Fruit fly (Drosophila melanogaster): ENCODE measurements around the gene Set8.

Set8 gene

dm6 chr3R:14327472-14328104 is 11.8 kb downstream of the Set8 start, which contains the start of gene spn-B (continued):
- TF ChIP-seq Elba2 (GFP tag; optimal IDR thresholded peaks at IDR 0.05) (peak; percentile 7), CG3281 (GFP tag; optimal IDR thresholded peaks at IDR 0.05) (peak; percentile 80), Chrac-16 (GFP tag; optimal IDR thresholded peaks at IDR 0.05) (peak; percentile 57), CG16863 (GFP tag; optimal IDR thresholded peaks at IDR 0.05) (peak; percentile 45), CG18262 (tag; optimal IDR thresholded peaks at IDR 0.05) (peak; percentile 83), zf30C (GFP tag; optimal IDR thresholded peaks at IDR 0.05) (no peak), chm (GFP tag; IDR thresholded peaks at IDR 0.05) (peak; percentile 66; the same call in 1 of the 2 replicates), CG10147 (GFP tag; optimal IDR thresholded peaks at IDR 0.05) (peak; percentile 70), stwl (tag; optimal IDR thresholded peaks at IDR 0.05) (peak; percentile 19), sug (tag; optimal IDR thresholded peaks at IDR 0.05) (peak; percentile 57), Max (GFP tag; optimal IDR thresholded peaks at IDR 0.05) (peak; percentile 74), CG9437 (GFP tag; optimal IDR thresholded peaks at IDR 0.05) (peak; percentile 67), CG16815 (GFP tag; optimal IDR thresholded peaks at IDR 0.05) (peak; percentile 57), CG34376 (GFP tag; optimal IDR thresholded peaks at IDR 0.05) (peak; percentile 75), pb (GFP tag; optimal IDR thresholded peaks at IDR 0.05) (peak; percentile 49), B-H2 (GFP tag; optimal IDR thresholded peaks at IDR 0.05) (peak; percentile 70), CG3847 (GFP tag; IDR thresholded peaks at IDR 0.05) (peak; percentile 48), dm (GFP tag; optimal IDR thresholded peaks at IDR 0.05) (no peak), Vsx1 (GFP tag; optimal IDR thresholded peaks at IDR 0.05) (peak; percentile 92), Camta (GFP tag; optimal IDR thresholded peaks at IDR 0.05) (peak; percentile 40), CG34422 (GFP tag; IDR thresholded peaks at IDR 0.05) (peak; percentile 49; the same call in 1 of the 3 replicates), gfzf (GFP tag; optimal IDR thresholded peaks at IDR 0.05) (no peak), CG9609 (GFP tag; optimal IDR thresholded peaks at IDR 0.05) (peak; percentile 2), CG16813 (GFP tag; IDR thresholded peaks at IDR 0.05; ENCODE audit: partially characterized antibody) (0 out of 3 replicates have a peak, but pooled peaks have one; percentile 11), CG10462 (GFP tag; optimal IDR thresholded peaks at IDR 0.05) (peak; percentile 69), CG17385 (GFP tag; optimal IDR thresholded peaks at IDR 0.05) (peak; percentile 73), gsb-n (tag; optimal IDR thresholded peaks at IDR 0.05) (peak; percentile 64), CG34224 (GFP tag; IDR thresholded peaks at IDR 0.05; ENCODE audit: partially characterized antibody) (no peak), NC2β (GFP tag; optimal IDR thresholded peaks at IDR 0.05) (peak; percentile 59), CG17359 (tag; optimal IDR thresholded peaks at IDR 0.05) (peak; percentile 80), Med (GFP tag) (peak; percentile 95), seq (GFP tag; IDR thresholded peaks at IDR 0.05) (peak; percentile 57; the same call in 1 of the 2 replicates), ci (GFP tag; IDR thresholded peaks at IDR 0.05) (peak; percentile 85), CG1024 (GFP tag; IDR thresholded peaks at IDR 0.05) (peak; percentile 57; the same call in 1 of the 2 replicates), sna (GFP tag; IDR thresholded peaks at IDR 0.05; ENCODE audit: partially characterized antibody) (peak; percentile 36; the same call in 1 of the 2 replicates), CG17186 (GFP tag; optimal IDR thresholded peaks at IDR 0.05) (peak; percentile 9), p53 (GFP tag; optimal IDR thresholded peaks at IDR 0.05) (no peak), nau (GFP tag; optimal IDR thresholded peaks at IDR 0.05) (no peak), CG7271 (tag; optimal IDR thresholded peaks at IDR 0.05) (no peak), CG6254 (GFP tag; optimal IDR thresholded peaks at IDR 0.05) (peak; percentile 66), D19B (GFP tag; optimal IDR thresholded peaks at IDR 0.05) (peak; percentile 61), CG6175 (GFP tag; IDR thresholded peaks at IDR 0.05) (no peak), CG7357 (GFP tag; IDR thresholded peaks at IDR 0.05) (peak; percentile 31; the same call in 1 of the 3 replicates), so (GFP tag; IDR thresholded peaks at IDR 0.05) (0 out of 3 replicates have a peak, but pooled peaks have one; percentile 17), dmrt99B (tag; optimal IDR thresholded peaks at IDR 0.05) (peak; percentile 83), luna (GFP tag; optimal IDR thresholded peaks at IDR 0.05) (no peak), Blimp-1 (GFP tag; optimal IDR thresholded peaks at IDR 0.05) (peak; percentile 78), HHEX (GFP tag; optimal IDR thresholded peaks at IDR 0.05) (peak; percentile 77), BEAF-32 (GFP tag; optimal IDR thresholded peaks at IDR 0.05) (peak; percentile 48)

All from whole organism, embryonic.